Worm (Caenorhabditis elegans): ENCODE data around the gene dlg-1.

The dlg-1 gene

DNA sequence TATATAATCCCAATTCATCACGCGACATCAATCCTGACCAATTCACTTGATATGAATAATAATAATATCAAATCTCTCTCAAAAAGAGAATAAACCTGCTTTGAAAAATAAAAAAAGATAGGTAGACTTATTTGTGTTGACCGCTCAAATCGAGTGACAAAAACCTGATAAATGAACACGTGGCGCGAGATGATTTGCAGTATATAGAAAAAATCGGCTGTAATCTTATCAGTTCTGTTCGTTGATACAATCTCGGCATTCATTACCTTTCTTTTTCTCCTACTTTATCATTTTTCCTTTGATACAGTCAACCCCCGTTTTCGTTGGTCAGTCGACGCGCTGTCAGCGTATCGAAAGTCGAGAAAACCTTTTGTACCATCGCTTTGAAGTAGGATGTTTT lies 12.2 kb upstream of the dlg-1 start:
- TF ChIP-seq blmp-1 (tag; optimal IDR thresholded peaks at IDR 0.05) (peak; percentile 62), ceh-82 (tag; optimal IDR thresholded peaks at IDR 0.05) (no peak), grh-1 (GFP tag; IDR thresholded peaks at IDR 0.05) (peak; percentile 61), ceh-90 (tag; optimal IDR thresholded peaks at IDR 0.05) (no peak), snu-23 (GFP tag; optimal IDR thresholded peaks at IDR 0.05) (peak; percentile 47), lin-35 (GFP tag; optimal IDR thresholded peaks at IDR 0.05) (peak in 1 of 2 experiments; percentile 39), elt-2 (tag; optimal IDR thresholded peaks at IDR 0.05) (peak; percentile 87), lin-14 (GFP tag; optimal IDR thresholded peaks at IDR 0.05) (peak; percentile 75), lsy-2 (tag; optimal IDR thresholded peaks at IDR 0.05) (no peak), nhr-71 (tag; optimal IDR thresholded peaks at IDR 0.05) (peak; percentile 71), elt-3 (tag; optimal IDR thresholded peaks at IDR 0.05) (peak; percentile 63 to 99 (median 94)), nhr-47 (tag; optimal IDR thresholded peaks at IDR 0.05) (peak; percentile 12), mdl-1 (tag; optimal IDR thresholded peaks at IDR 0.05) (peak in 1 of 2 experiments; percentile 71), nhr-85 (tag) (peak; percentile 84), nhr-90 (tag; optimal IDR thresholded peaks at IDR 0.05; ENCODE audit: poor library complexity) (peak; percentile 61), nhr-20 (tag; optimal IDR thresholded peaks at IDR 0.05) (peak; percentile 76), efl-3 (GFP tag; optimal IDR thresholded peaks at IDR 0.05) (no peak)

ce11 chrX:5467820-5468270 lies 11.7 kb upstream of the dlg-1 start, which contains the start of gene dpyd-1:
TSS of gene dpyd-1 (plus strand) at chrX:5467870.
- TF ChIP-seq lin-13 (GFP tag; optimal IDR thresholded peaks at IDR 0.05) (no peak), hlh-4 (tag; optimal IDR thresholded peaks at IDR 0.05) (no peak), zag-1 (tag; optimal IDR thresholded peaks at IDR 0.05) (no peak), unc-86 (tag; optimal IDR thresholded peaks at IDR 0.05) (no peak), pqm-1 (tag; optimal IDR thresholded peaks at IDR 0.05) (no peak), fos-1 (tag; optimal IDR thresholded peaks at IDR 0.05) (no peak), irx-1 (tag; optimal IDR thresholded peaks at IDR 0.05) (no peak), fkh-8 (tag; optimal IDR thresholded peaks at IDR 0.05) (no peak), fkh-10 (GFP tag; optimal IDR thresholded peaks at IDR 0.05) (no peak), dsc-1 (tag; optimal IDR thresholded peaks at IDR 0.05) (no peak), Y116A8C.19 (tag; optimal IDR thresholded peaks at IDR 0.05; ENCODE audit: borderline replicate concordance) (no peak), ceh-82 (tag; optimal IDR thresholded peaks at IDR 0.05) (no peak), nhr-47 (tag; optimal IDR thresholded peaks at IDR 0.05) (no peak), alr-1 (tag; optimal IDR thresholded peaks at IDR 0.05; ENCODE audit: borderline replicate concordance) (no peak), C34B4.2 (tag; optimal IDR thresholded peaks at IDR 0.05) (no peak), hpl-2 (GFP tag; optimal IDR thresholded peaks at IDR 0.05) (no peak), mab-9 (GFP tag; IDR thresholded peaks at IDR 0.05) (no peak), sox-4 (tag; optimal IDR thresholded peaks at IDR 0.05) (no peak), tlp-1 (tag; optimal IDR thresholded peaks at IDR 0.05) (no peak), aha-1 (tag; optimal IDR thresholded peaks at IDR 0.05) (no peak), lir-3 (tag; optimal IDR thresholded peaks at IDR 0.05; ENCODE audit: poor library complexity) (no peak), snu-23 (GFP tag; optimal IDR thresholded peaks at IDR 0.05) (no peak), ceh-8 (GFP tag; optimal IDR thresholded peaks at IDR 0.05) (no peak), aly-2 (tag; optimal IDR thresholded peaks at IDR 0.05) (no peak), mef-2 (tag; optimal IDR thresholded peaks at IDR 0.05) (no peak), pag-3 (tag; optimal IDR thresholded peaks at IDR 0.05; ENCODE audit: borderline replicate concordance, insufficient read depth) (no peak), egl-13 (tag; optimal IDR thresholded peaks at IDR 0.05) (no peak), unc-30 (tag; optimal IDR thresholded peaks at IDR 0.05) (no peak), ztf-11 (tag; optimal IDR thresholded peaks at IDR 0.05) (no peak), ces-1 (GFP tag; optimal IDR thresholded peaks at IDR 0.05) (no peak), nhr-77 (tag; optimal IDR thresholded peaks at IDR 0.05) (no peak), jun-1 (tag; optimal IDR thresholded peaks at IDR 0.05) (no peak), ceh-90 (tag; optimal IDR thresholded peaks at IDR 0.05) (no peak), ceh-63 (GFP tag; optimal IDR thresholded peaks at IDR 0.05) (no peak), nhr-90 (tag; optimal IDR thresholded peaks at IDR 0.05; ENCODE audit: poor library complexity) (peak; percentile 24), nhr-28 (tag; optimal IDR thresholded peaks at IDR 0.05) (no peak), nhr-20 (tag; optimal IDR thresholded peaks at IDR 0.05) (peak; percentile 53), ceh-88 (GFP tag; IDR thresholded peaks at IDR 0.05) (no peak), lin-15B (tag; optimal IDR thresholded peaks at IDR 0.05) (no peak), efl-3 (GFP tag; optimal IDR thresholded peaks at IDR 0.05) (no peak), grh-1 (GFP tag; IDR thresholded peaks at IDR 0.05) (peak; percentile 44)
